Worm (Caenorhabditis elegans): ENCODE measurements around the gene C37C3.9.

DNA sequence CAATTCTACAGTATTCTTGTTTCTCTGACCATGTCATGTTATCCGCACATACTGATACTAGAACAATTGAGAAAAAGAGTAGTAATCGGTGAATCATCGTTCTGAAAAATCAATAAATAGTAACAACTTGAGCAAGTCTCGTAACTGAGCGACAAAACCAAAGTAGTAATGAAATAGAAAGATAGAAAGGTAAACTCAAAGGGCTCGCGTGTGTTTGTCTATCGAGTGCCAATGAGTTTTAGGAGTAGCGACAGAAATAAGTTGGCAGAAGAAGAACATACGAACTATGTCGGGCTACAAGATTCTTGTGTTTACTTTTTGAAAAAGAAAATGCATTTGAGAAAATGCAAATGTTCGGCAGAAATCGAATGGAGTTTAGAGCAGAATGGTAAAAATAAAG, 15.0 kb downstream of the C37C3.9 start, which contains the start of gene C37C3.12:
- TF ChIP-seq snpc-4 (tag; optimal IDR thresholded peaks at IDR 0.05): no peak
- no peak for TF ChIP-seq ztf-11 (tag; optimal IDR thresholded peaks at IDR 0.05)
- no peak for TF ChIP-seq nhr-23 (tag; optimal IDR thresholded peaks at IDR 0.05)
- TF ChIP-seq elt-3 (tag; optimal IDR thresholded peaks at IDR 0.05): no peak
- no peak for TF ChIP-seq lin-13 (GFP tag; optimal IDR thresholded peaks at IDR 0.05)
- no peak for TF ChIP-seq elt-1 (tag; optimal IDR thresholded peaks at IDR 0.05)
- TF ChIP-seq lsy-2 (tag; optimal IDR thresholded peaks at IDR 0.05): no peak
- TF ChIP-seq mdl-1 (tag; optimal IDR thresholded peaks at IDR 0.05): no peak
- TF ChIP-seq zag-1 (tag; optimal IDR thresholded peaks at IDR 0.05): no peak
- TF ChIP-seq nhr-129 (tag; optimal IDR thresholded peaks at IDR 0.05): no peak
- no peak for TF ChIP-seq unc-39 (tag; optimal IDR thresholded peaks at IDR 0.05)
- TF ChIP-seq nhr-11 (tag; optimal IDR thresholded peaks at IDR 0.05): no peak
- TF ChIP-seq alr-1 (tag; optimal IDR thresholded peaks at IDR 0.05): no peak
